Worm (Caenorhabditis elegans) whole organism, mixed stage, embryonic: ENCODE results near the gene dagl-2.

ENCODE experiments used
- M03D4.4 ChIP-seq: sonication (generic microtip); optimal IDR thresholded peaks from 2 replicates; lab custom pipeline; 2017; ENCODE audit warnings: mild to moderate bottlenecking, missing genetic modification characterization, missing compliant biosample characterization
- blmp-1 ChIP-seq: fragments of 150-350 bp; optimal IDR thresholded peaks from 2 replicates; lab custom pipeline; 2014; ENCODE audit warnings: missing biosample characterization, missing genetic modification characterization
- elt-1 ChIP-seq: sonication (generic microtip); optimal IDR thresholded peaks from 2 replicates; lab custom pipeline; 2017; ENCODE audit warnings: missing genetic modification characterization, mild to moderate bottlenecking, missing compliant biosample characterization, antibody characterized with exemption, moderate library complexity, borderline replicate concordance; ENCODE audit not compliant: insufficient read depth
- nhr-237 ChIP-seq: fragments of 150-350 bp; optimal IDR thresholded peaks from 2 replicates; lab custom pipeline; 2014; ENCODE audit warnings: missing biosample characterization, missing genetic modification characterization

DNA sequence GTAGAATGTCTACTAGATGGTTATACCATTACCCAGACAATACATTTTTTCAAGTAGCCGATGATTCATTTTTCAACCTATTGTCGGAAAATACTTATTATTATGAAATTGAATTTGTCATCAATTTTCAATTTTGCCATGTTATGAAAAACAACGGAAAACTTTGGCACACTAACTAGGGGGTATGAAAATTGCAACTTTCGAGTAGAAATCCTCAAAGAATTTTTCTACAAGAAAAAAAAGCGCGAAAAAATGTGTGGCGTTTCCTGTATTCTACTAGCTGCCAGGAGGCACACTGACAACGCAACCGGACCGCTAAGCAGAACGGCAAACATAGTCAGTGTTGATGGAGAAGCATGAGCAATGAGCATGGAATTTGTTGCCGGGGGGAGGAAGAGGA lies 28.7 kb downstream of the dagl-2 start:
- TF ChIP-seq nhr-237 (tag; lab: Kevin White, UChicago): no peak
- no peak for TF ChIP-seq blmp-1
- TF ChIP-seq M03D4.4: no peak
- TF ChIP-seq elt-1 (tag; lab: Kevin White, UChicago): no peak
